Worm (Caenorhabditis elegans) whole organism, L4 larva: ENCODE data around the gene T24H7.8.

ENCODE experiments used
- D1046.2 ChIP-seq: fragments of 200-800 bp; sonication (Bioruptor generic); IDR thresholded peaks from 2 replicates; pipeline ENCODE4 v1.3.6; 2022; ENCODE audit warnings: missing genetic modification characterization, missing compliant biosample characterization
- F26F4.8 ChIP-seq: fragments of 200-800 bp; sonication (Bioruptor generic); conservative IDR thresholded peaks from 2 replicates; pipeline ENCODE4 v1.3.6; 2022; ENCODE audit warnings: missing genetic modification characterization, missing compliant biosample characterization
- F44E2.7 ChIP-seq: fragments of 200-800 bp; sonication (Bioruptor generic); IDR thresholded peaks from 2 replicates; pipeline ENCODE4 v2.1.2; 2022; ENCODE audit warnings: missing genetic modification characterization, missing compliant biosample characterization
- T26A8.4 ChIP-seq: fragments of 200-800 bp; sonication (Bioruptor generic); IDR thresholded peaks from 2 replicates; pipeline ENCODE4 v1.3.6; 2022; ENCODE audit warnings: missing genetic modification characterization, missing compliant biosample characterization
- Y5F2A.4 ChIP-seq: fragments of 200-800 bp; sonication (Bioruptor generic); optimal IDR thresholded peaks from 2 replicates; lab custom pipeline; 2018; ENCODE audit warnings: mild to moderate bottlenecking, missing genetic modification characterization, missing compliant biosample characterization
- Y75B8A.6 ChIP-seq: fragments of 200-800 bp; sonication (Bioruptor generic); IDR thresholded peaks from 2 replicates; pipeline ENCODE4 v1.3.6; 2022; ENCODE audit warnings: missing genetic modification reagents, missing genetic modification characterization, missing compliant biosample characterization
- aha-1 ChIP-seq: fragments of 150-350 bp; peaks from one replicate; lab custom pipeline; 2014; ENCODE audit warnings: missing biosample characterization, missing genetic modification characterization
- ama-1 ChIP-seq: fragments of 150-350 bp; optimal IDR thresholded peaks from 2 replicates; lab custom pipeline; 2014; ENCODE audit warnings: inconsistent platforms, mixed read lengths
- arid-1 ChIP-seq: fragments of 200-800 bp; sonication (Bioruptor generic); conservative IDR thresholded peaks from 2 replicates; pipeline ENCODE4 v1.3.6; 2022; ENCODE audit warnings: missing genetic modification reagents, missing genetic modification characterization, missing compliant biosample characterization
- ceh-44 ChIP-seq: fragments of 200-800 bp; sonication (Bioruptor generic); IDR thresholded peaks from 2 replicates; pipeline ENCODE4 v1.3.6; 2022; ENCODE audit warnings: missing genetic modification reagents, missing genetic modification characterization, missing compliant biosample characterization
- cey-2 ChIP-seq: sonication (generic microtip); optimal IDR thresholded peaks from 3 replicates; lab custom pipeline; 2017; ENCODE audit warnings: missing genetic modification characterization, mild to moderate bottlenecking, missing compliant biosample characterization, antibody characterized with exemption, borderline replicate concordance; ENCODE audit not compliant: insufficient read depth
- daf-16 ChIP-seq, 3 experiments: sonication (generic microtip); optimal IDR thresholded peaks; 2 replicates each; lab custom pipeline; 2016 to 2017; ENCODE audit warnings: missing genetic modification characterization in 3 of 3, missing genetic modification reagents in 3 of 3, mild to moderate bottlenecking in 2 of 3, missing compliant biosample characterization in 2 of 3, missing biosample characterization in 1 of 3, moderate library complexity in 1 of 3
- dmd-6 ChIP-seq: fragments of 200-800 bp; sonication (Bioruptor generic); IDR thresholded peaks from 2 replicates; pipeline ENCODE4 v1.3.6; 2022; ENCODE audit warnings: missing genetic modification reagents, missing genetic modification characterization, missing compliant biosample characterization
- dmd-8 ChIP-seq: fragments of 200-800 bp; sonication (Bioruptor generic); IDR thresholded peaks from 2 replicates; pipeline ENCODE4 v1.3.6; 2022; ENCODE audit warnings: missing genetic modification characterization, missing compliant biosample characterization
- dmd-9 ChIP-seq: fragments of 200-800 bp; sonication (Bioruptor generic); IDR thresholded peaks from 2 replicates; pipeline ENCODE4 v1.3.6; 2022; ENCODE audit warnings: missing genetic modification reagents, missing genetic modification characterization, missing compliant biosample characterization
- dve-1 ChIP-seq: sonication (generic microtip); optimal IDR thresholded peaks from 2 replicates; lab custom pipeline; 2017; ENCODE audit warnings: antibody characterized with exemption, mild to moderate bottlenecking, missing genetic modification characterization, missing compliant biosample characterization; ENCODE audit not compliant: insufficient read depth
- egl-27 ChIP-seq: sonication (generic microtip); optimal IDR thresholded peaks from 3 replicates; lab custom pipeline; 2017; ENCODE audit warnings: missing biosample characterization, missing genetic modification reagents, missing genetic modification characterization
- fos-1 ChIP-seq: fragments of 150-350 bp; optimal IDR thresholded peaks from 2 replicates; lab custom pipeline; 2014; ENCODE audit warnings: missing biosample characterization, missing genetic modification characterization
- hif-1 ChIP-seq, 2 experiments: sonication (generic microtip); optimal IDR thresholded peaks; 2 replicates each; lab custom pipeline; 2016 to 2017; ENCODE audit warnings: missing compliant biosample characterization in 2 of 2, missing genetic modification characterization in 2 of 2, missing genetic modification reagents in 2 of 2, missing genotype in 2 of 2, mild to moderate bottlenecking in 1 of 2
- hlh-30 ChIP-seq: sonication (generic microtip); optimal IDR thresholded peaks from 2 replicates; lab custom pipeline; 2017; ENCODE audit warnings: antibody characterized with exemption, mild to moderate bottlenecking, missing genetic modification characterization, missing compliant biosample characterization; ENCODE audit not compliant: insufficient read depth
- lim-7 ChIP-seq: fragments of 200-800 bp; sonication (Bioruptor generic); IDR thresholded peaks from 2 replicates; pipeline ENCODE4 v1.3.6; 2022; ENCODE audit warnings: missing genetic modification characterization, missing compliant biosample characterization
- lin-13 ChIP-seq: fragments of 150-350 bp; optimal IDR thresholded peaks from 2 replicates; lab custom pipeline; 2014; ENCODE audit warnings: missing biosample characterization, missing genetic modification reagents, missing genetic modification characterization
- lin-29 ChIP-seq: fragments of 200-800 bp; sonication (Bioruptor generic); IDR thresholded peaks from 2 replicates; pipeline ENCODE4 v1.3.6; 2022; ENCODE audit warnings: missing genetic modification reagents, missing genetic modification characterization, missing compliant biosample characterization
- lsy-2 ChIP-seq, 2 experiments: fragments of 150-350 bp in 1 of 2; sonication (generic microtip) in 1 of 2; optimal IDR thresholded peaks; 2 replicates each; lab custom pipeline; 2014 to 2017; ENCODE audit warnings: missing biosample characterization in 2 of 2, missing genetic modification characterization in 2 of 2
- madf-9 ChIP-seq: fragments of 200-800 bp; sonication (Bioruptor generic); conservative IDR thresholded peaks from 2 replicates; pipeline ENCODE4 v1.3.6; 2022; ENCODE audit warnings: missing genetic modification reagents, missing genetic modification characterization, missing compliant biosample characterization
- mes-2 ChIP-seq: sonication (generic microtip); optimal IDR thresholded peaks from 2 replicates; lab custom pipeline; 2016; ENCODE audit warnings: missing genotype, mild to moderate bottlenecking, missing genetic modification characterization, missing compliant biosample characterization; ENCODE audit not compliant: poor library complexity, severe bottlenecking
- mxl-2 ChIP-seq: fragments of 200-800 bp; sonication (Bioruptor generic); conservative IDR thresholded peaks from 2 replicates; pipeline ENCODE4 v1.3.6; 2022; ENCODE audit warnings: missing genetic modification reagents, missing genetic modification characterization, missing compliant biosample characterization
- nhr-10 ChIP-seq: fragments of 150-350 bp; optimal IDR thresholded peaks from 2 replicates; lab custom pipeline; 2014; ENCODE audit warnings: missing biosample characterization, missing genetic modification characterization
- nhr-28 ChIP-seq: fragments of 150-350 bp; optimal IDR thresholded peaks from 2 replicates; lab custom pipeline; 2014; ENCODE audit warnings: missing biosample characterization, missing genetic modification characterization
- nhr-48 ChIP-seq: sonication (generic microtip); optimal IDR thresholded peaks from 2 replicates; lab custom pipeline; 2016; ENCODE audit warnings: mild to moderate bottlenecking, missing genetic modification characterization, missing compliant biosample characterization
- nhr-77 ChIP-seq: fragments of 150-350 bp; optimal IDR thresholded peaks from 2 replicates; lab custom pipeline; 2014; ENCODE audit warnings: missing biosample characterization, missing genetic modification characterization
- php-3 ChIP-seq: fragments of 200-800 bp; sonication (Bioruptor generic); IDR thresholded peaks from 2 replicates; pipeline ENCODE4 v1.3.6; 2022; ENCODE audit warnings: missing genetic modification reagents, missing genetic modification characterization, missing compliant biosample characterization
- pqm-1 ChIP-seq: sonication (generic microtip); optimal IDR thresholded peaks from 2 replicates; lab custom pipeline; 2017; ENCODE audit warnings: missing biosample characterization, missing genetic modification characterization
- set-16 ChIP-seq: fragments of 200-800 bp; sonication (Bioruptor generic); IDR thresholded peaks from 2 replicates; pipeline ENCODE4 v1.3.6; 2022; ENCODE audit warnings: missing genetic modification reagents, missing genetic modification characterization, missing compliant biosample characterization
- skn-1 ChIP-seq: fragments of 150-350 bp; optimal IDR thresholded peaks from 2 replicates; lab custom pipeline; 2014; ENCODE audit warnings: missing biosample characterization, missing genetic modification characterization
- snpc-4 ChIP-seq: fragments of 150-350 bp; optimal IDR thresholded peaks from 2 replicates; lab custom pipeline; 2014; ENCODE audit warnings: missing biosample characterization, missing genetic modification characterization
- tag-97 ChIP-seq: fragments of 200-800 bp; sonication (Bioruptor generic); IDR thresholded peaks from 2 replicates; pipeline ENCODE4 v1.3.6; 2022; ENCODE audit warnings: missing genetic modification characterization, missing compliant biosample characterization
- unc-130 ChIP-seq: sonication (generic microtip); optimal IDR thresholded peaks from 2 replicates; lab custom pipeline; 2016; ENCODE audit warnings: missing genetic modification reagents, missing genetic modification characterization, missing compliant biosample characterization
- unc-39 ChIP-seq: sonication (generic microtip); optimal IDR thresholded peaks from 2 replicates; lab custom pipeline; 2017; ENCODE audit warnings: missing biosample characterization, missing genetic modification characterization
- vab-7 ChIP-seq: fragments of 200-800 bp; sonication (Bioruptor generic); IDR thresholded peaks from 2 replicates; pipeline ENCODE4 v1.3.6; 2022; ENCODE audit warnings: missing genetic modification reagents, missing genetic modification characterization, missing compliant biosample characterization
- ztf-11 ChIP-seq: fragments of 150-350 bp; optimal IDR thresholded peaks from 2 replicates; lab custom pipeline; 2014; ENCODE audit warnings: missing biosample characterization, missing genetic modification characterization

Gene T24H7.8

DNA sequence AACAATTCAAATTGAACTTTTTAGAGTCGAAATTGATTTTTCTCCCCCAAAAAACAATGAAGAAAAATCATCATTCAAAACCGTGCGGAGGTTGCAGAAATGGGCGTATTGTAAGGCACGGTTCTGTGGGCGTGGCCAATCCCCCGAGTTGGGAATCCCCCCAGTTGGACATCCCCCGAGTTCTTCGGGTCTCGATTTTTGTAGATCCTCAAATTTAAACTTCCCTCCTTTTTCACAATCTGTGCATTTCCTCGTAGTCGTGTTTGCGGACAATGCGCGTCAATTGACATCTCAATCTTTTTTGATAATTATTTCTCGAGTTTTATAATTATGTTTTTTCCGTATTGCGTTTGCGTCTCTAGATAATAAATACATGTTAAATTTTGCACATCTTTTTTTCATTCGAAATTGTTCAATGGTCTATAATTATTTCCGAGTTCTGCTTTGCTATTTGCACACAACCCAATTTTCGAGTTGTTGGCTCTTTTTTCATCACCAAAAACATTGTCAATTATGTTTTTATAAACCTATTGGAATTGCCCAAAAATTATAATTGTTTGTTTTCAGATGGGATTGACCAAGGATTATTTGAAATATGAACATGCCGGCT is 28.1 kb downstream of the T24H7.8 start, which contains the start of gene F13H8.2 (continued):
- 0 out of 2 replicates have a peak, but pooled peaks have one; percentile 35 for TF ChIP-seq mxl-2 (GFP tag; lab: Robert Waterston, UW)
- TF ChIP-seq F26F4.8 (GFP tag; lab: Robert Waterston, UW) = no peak
- TF ChIP-seq vab-7 (GFP tag; lab: Robert Waterston, UW) = peak; percentile 77
- peak; percentile 69 for TF ChIP-seq unc-130 (GFP tag; lab: Kevin White, UChicago)

DNA sequence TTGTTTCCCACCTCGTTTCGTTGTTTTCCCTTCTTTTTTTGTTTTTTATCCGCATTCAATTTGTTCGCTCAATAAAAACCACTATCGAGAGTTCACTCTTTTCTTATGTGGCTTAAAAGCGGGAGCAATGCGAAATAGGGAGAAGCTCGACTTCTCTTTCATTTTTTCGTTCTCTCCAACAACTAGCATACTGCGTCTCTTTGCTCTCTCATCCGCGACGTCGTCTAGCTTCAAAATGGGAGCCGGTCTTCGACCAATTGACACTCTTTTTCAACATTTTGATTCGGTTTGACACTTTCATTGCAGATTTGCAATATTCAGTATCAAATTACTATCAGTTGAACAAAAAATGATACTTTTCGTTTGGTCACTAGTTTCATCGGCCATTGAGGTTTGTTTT is 32.1 kb downstream of the T24H7.8 start, which contains the start of gene bpl-1:
Gene bpl-1 (plus strand): TSS at position 301 of the 400 bp plus-strand sequence.
- TF ChIP-seq lsy-2 (tag; optimal IDR thresholded peaks at IDR 0.05; lab: Kevin White, UChicago) (peak in 1 of 2 experiments; percentile 27), T26A8.4 (GFP tag; lab: Robert Waterston, UW) (no peak), daf-16 (GFP tag; optimal IDR thresholded peaks at IDR 0.05; lab: Kevin White, UChicago) (no peak), daf-16 (tag; optimal IDR thresholded peaks at IDR 0.05; lab: Kevin White, UChicago) (no peak)

DNA sequence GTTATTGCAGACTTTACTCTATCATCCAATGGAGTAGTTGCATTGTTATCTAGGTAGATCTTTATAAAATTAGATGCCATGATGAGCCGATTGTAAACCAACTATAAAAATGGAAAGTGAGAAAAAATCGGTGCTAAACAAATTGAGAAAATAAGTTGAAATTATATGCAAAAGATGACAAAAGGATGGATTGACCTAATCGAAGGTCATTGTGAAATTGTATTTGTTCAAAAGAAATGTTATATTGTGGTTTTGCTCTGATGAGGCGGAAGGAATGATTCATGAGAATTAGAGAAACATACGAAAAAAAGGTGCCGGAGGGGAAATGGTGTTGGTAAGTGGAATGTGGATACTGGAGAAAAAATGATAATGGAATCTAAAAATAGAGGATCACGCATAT is 39.1 kb downstream of the T24H7.8 start, which contains the start of gene scly-1:
Gene scly-1 (minus strand): TSS at position 101 of the 400 bp plus-strand sequence.
- no peak for TF ChIP-seq dve-1
- TF ChIP-seq Y5F2A.4 = no peak
- no peak for TF ChIP-seq set-16 (GFP tag; lab: Robert Waterston, UW)
- TF ChIP-seq lin-29 (GFP tag; lab: Robert Waterston, UW) = no peak
- TF ChIP-seq fos-1 (tag; lab: Kevin White, UChicago) = no peak
- TF ChIP-seq nhr-10 (tag; lab: Kevin White, UChicago) = no peak
- TF ChIP-seq aha-1 (tag; lab: Kevin White, UChicago) = no peak
- no peak for TF ChIP-seq F44E2.7 (GFP tag; lab: Robert Waterston, UW)
- no peak for TF ChIP-seq dmd-8
- no peak for TF ChIP-seq ama-1 (lab: Kevin White, UChicago)
- no peak for TF ChIP-seq mes-2 (tag; lab: Kevin White, UChicago)
- no peak for TF ChIP-seq ztf-11 (tag; lab: Kevin White, UChicago)
- TF ChIP-seq tag-97 (GFP tag; lab: Robert Waterston, UW) = no peak
- no peak for TF ChIP-seq nhr-48 (tag; lab: Kevin White, UChicago)
- no peak for TF ChIP-seq egl-27
- TF ChIP-seq skn-1 (tag; lab: Kevin White, UChicago) = no peak
- TF ChIP-seq cey-2 (tag; lab: Kevin White, UChicago) = no peak
- TF ChIP-seq dmd-6 (GFP tag; lab: Robert Waterston, UW) = no peak
- TF ChIP-seq php-3 (GFP tag; lab: Robert Waterston, UW) = no peak
- no peak for TF ChIP-seq mxl-2 (GFP tag; lab: Robert Waterston, UW)

DNA sequence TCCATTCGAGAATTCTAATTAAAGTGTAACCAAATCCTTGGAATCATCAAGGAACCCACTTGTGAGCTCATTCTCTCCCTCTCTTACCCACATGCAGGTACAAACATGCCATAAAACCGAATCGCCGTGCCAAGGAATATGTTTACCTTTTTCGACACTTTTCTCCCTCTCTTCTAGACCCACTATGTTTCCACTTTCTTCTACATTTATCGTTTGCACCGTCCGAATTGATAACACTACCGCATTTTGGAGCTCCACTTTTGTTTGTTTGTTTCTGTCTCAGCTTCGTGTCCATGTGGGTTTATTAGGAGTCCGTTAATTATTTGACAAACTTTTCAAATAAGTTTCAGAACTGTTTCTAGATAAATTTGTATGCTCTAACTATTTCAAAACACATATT is 40.0 kb downstream of the T24H7.8 start:
- TF ChIP-seq daf-16 (GFP tag; optimal IDR thresholded peaks at IDR 0.05; lab: Kevin White, UChicago) (no peak), daf-16 (tag; optimal IDR thresholded peaks at IDR 0.05; lab: Kevin White, UChicago) (peak; percentile 69), pqm-1 (tag; lab: Kevin White, UChicago) (peak; percentile 59), nhr-28 (tag; lab: Kevin White, UChicago) (peak; percentile 45), F44E2.7 (GFP tag; lab: Robert Waterston, UW) (no peak), nhr-77 (tag; lab: Kevin White, UChicago) (peak; percentile 9), Y75B8A.6 (no peak), D1046.2 (no peak), php-3 (GFP tag; lab: Robert Waterston, UW) (peak; percentile 24; the same call in 1 of the 2 replicates)

DNA sequence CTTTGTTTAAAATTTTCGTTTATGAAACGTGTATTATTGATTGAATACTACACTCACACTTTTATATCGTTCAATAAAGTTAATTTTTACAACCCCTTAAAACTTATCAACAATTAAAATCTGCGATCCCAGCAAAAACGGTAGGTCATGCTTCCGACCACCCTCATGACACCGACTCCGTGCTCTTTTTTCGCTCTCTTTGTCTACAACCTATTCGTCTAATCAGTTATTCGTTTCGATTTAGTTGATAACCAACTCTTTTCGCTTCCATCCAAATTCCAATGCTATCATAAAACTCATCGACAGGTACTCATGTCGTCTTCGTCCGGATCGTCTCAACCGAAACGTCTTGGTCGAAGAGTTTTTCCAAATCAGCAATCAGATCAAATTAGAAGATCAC is 41.2 kb downstream of the T24H7.8 start, which contains the start of gene F13H8.1:
Gene F13H8.1 (plus strand): TSS at position 311 of the 400 bp plus-strand sequence.
- TF ChIP-seq hlh-30 = peak; percentile 52
- peak; percentile 64 for TF ChIP-seq dve-1
- peak; percentile 56 for TF ChIP-seq nhr-28 (tag; lab: Kevin White, UChicago)
- TF ChIP-seq lim-7 = no peak
- TF ChIP-seq daf-16 (GFP tag; optimal IDR thresholded peaks at IDR 0.05; lab: Kevin White, UChicago) = no peak
- TF ChIP-seq daf-16 (tag; optimal IDR thresholded peaks at IDR 0.05; lab: Kevin White, UChicago) = peak; percentile 76
- no peak for TF ChIP-seq madf-9 (GFP tag; lab: Robert Waterston, UW)
- TF ChIP-seq php-3 (GFP tag; lab: Robert Waterston, UW) = peak; percentile 64; the same call in 1 of the 2 replicates
- peak; percentile 63 for TF ChIP-seq pqm-1 (tag; lab: Kevin White, UChicago)
- no peak for TF ChIP-seq snpc-4 (tag; lab: Kevin White, UChicago)
- TF ChIP-seq ceh-44 (GFP tag; lab: Robert Waterston, UW) = no peak
- TF ChIP-seq hif-1 (tag; optimal IDR thresholded peaks at IDR 0.05; lab: Kevin White, UChicago) = no peak
- no peak for TF ChIP-seq lin-13 (GFP tag; lab: Kevin White, UChicago)
- no peak for TF ChIP-seq dmd-9 (GFP tag; lab: Robert Waterston, UW)
- TF ChIP-seq Y75B8A.6 = no peak
- TF ChIP-seq arid-1 (GFP tag; lab: Robert Waterston, UW) = no peak
- no peak for TF ChIP-seq unc-39 (tag; lab: Kevin White, UChicago)
